Worm (Caenorhabditis elegans) whole organism, L4 larva: Measurements from ENCODE around the gene K07F5.16.

ENCODE experiments used
- R02D3.7 ChIP-seq: fragments of 150-350 bp; sonication (generic microtip); optimal IDR thresholded peaks from 3 replicates; lab custom pipeline; 2014; ENCODE audit warnings: missing biosample characterization, missing genetic modification characterization
- ceh-32 ChIP-seq: sonication (generic microtip); optimal IDR thresholded peaks from 2 replicates; lab custom pipeline; 2016; ENCODE audit warnings: mild to moderate bottlenecking, missing genetic modification characterization, missing compliant biosample characterization; ENCODE audit not compliant: poor library complexity
- nhr-76 ChIP-seq: fragments of 150-350 bp; optimal IDR thresholded peaks from 2 replicates; lab custom pipeline; 2014; ENCODE audit warnings: missing biosample characterization, missing genetic modification characterization
- unc-62 ChIP-seq, 3 experiments: fragments of 150-350 bp in 1 of 3; sonication (generic microtip); optimal IDR thresholded peaks in 2 of 3; peaks in 1 of 3; 1 replicate in 1 of 3; 2 replicates in 2 of 3; lab custom pipeline; 2014 to 2017; ENCODE audit warnings: missing biosample characterization in 3 of 3, missing genetic modification characterization in 3 of 3, missing genetic modification reagents in 3 of 3, missing genotype in 1 of 3

ce11 chrIV:9849624-9850023 is 14.3 kb upstream of the K07F5.16 start, which contains the start of gene K07F5.8:
- TF ChIP-seq R02D3.7 (tag; lab: Kevin White, UChicago), result no peak
- no peak for TF ChIP-seq nhr-76
- TF ChIP-seq ceh-32 (tag; lab: Kevin White, UChicago), result no peak
- TF ChIP-seq unc-62 (GFP tag; optimal IDR thresholded peaks at IDR 0.05 in 1 of 2; lab: Kevin White, UChicago), result no peak
- no peak for TF ChIP-seq unc-62 (tag; optimal IDR thresholded peaks at IDR 0.05; lab: Kevin White, UChicago)
